Worm (Caenorhabditis elegans) whole organism, young adult: ENCODE measurements around the gene nlp-25.

Experiments used
- B0019.2 ChIP-seq: fragments of 200-800 bp; sonication (Bioruptor generic); conservative IDR thresholded peaks from 2 replicates; pipeline ENCODE4 v1.3.6; 2022; ENCODE audit warnings: missing genetic modification reagents, missing genetic modification characterization, missing compliant biosample characterization
- B0035.1 ChIP-seq: sonication (generic microtip); optimal IDR thresholded peaks from 2 replicates; lab custom pipeline; 2016; ENCODE audit warnings: missing genetic modification characterization, mild to moderate bottlenecking, missing compliant biosample characterization, missing genotype, missing genetic modification reagents
- C17E4.6 ChIP-seq: fragments of 200-800 bp; sonication (Bioruptor generic); IDR thresholded peaks from 2 replicates; pipeline ENCODE4 v1.3.6; 2022; ENCODE audit warnings: missing genetic modification reagents, missing genetic modification characterization, missing compliant biosample characterization
- F10E7.11 ChIP-seq: sonication (generic microtip); optimal IDR thresholded peaks from 2 replicates; lab custom pipeline; 2017; ENCODE audit warnings: mild to moderate bottlenecking, missing genetic modification characterization, moderate library complexity, missing compliant biosample characterization
- F37B4.10 ChIP-seq: fragments of 200-800 bp; sonication (Bioruptor generic); IDR thresholded peaks from 2 replicates; pipeline ENCODE4 v1.3.6; 2022; ENCODE audit warnings: missing genetic modification characterization, missing compliant biosample characterization
- F55B11.4 ChIP-seq: sonication (generic microtip); optimal IDR thresholded peaks from 2 replicates; lab custom pipeline; 2016; ENCODE audit warnings: missing compliant biosample characterization, missing genetic modification characterization, borderline replicate concordance; ENCODE audit not compliant: insufficient read depth
- F57A8.1 ChIP-seq: fragments of 200-800 bp; sonication (Bioruptor generic); optimal IDR thresholded peaks from 2 replicates; lab custom pipeline; 2018; ENCODE audit warnings: mild to moderate bottlenecking, missing genetic modification characterization, moderate library complexity, missing compliant biosample characterization
- Y56A3A.18 ChIP-seq: fragments of 200-800 bp; sonication (Bioruptor generic); IDR thresholded peaks from 2 replicates; pipeline ENCODE4 v1.3.6; 2022; ENCODE audit warnings: missing genetic modification reagents, missing genetic modification characterization, missing compliant biosample characterization
- Y79H2A.3 ChIP-seq: fragments of 200-800 bp; sonication (Bioruptor generic); conservative IDR thresholded peaks from 2 replicates; pipeline ENCODE4 v1.3.6; 2022; ENCODE audit warnings: missing genetic modification reagents, missing genetic modification characterization, missing compliant biosample characterization
- Y95B8A.8 ChIP-seq: fragments of 200-800 bp; sonication (Bioruptor generic); IDR thresholded peaks from 2 replicates; pipeline ENCODE4 v1.3.6; 2022; ENCODE audit warnings: missing genetic modification reagents, missing genetic modification characterization, missing compliant biosample characterization
- aptf-2 ChIP-seq: fragments of 200-800 bp; sonication (Bioruptor generic); conservative IDR thresholded peaks from 2 replicates; pipeline ENCODE4 v1.3.6; 2022; ENCODE audit warnings: missing genetic modification reagents, missing genetic modification characterization, missing compliant biosample characterization
- aptf-3 ChIP-seq: fragments of 200-800 bp; sonication (Bioruptor generic); IDR thresholded peaks from 2 replicates; pipeline ENCODE4 v1.3.6; 2022; ENCODE audit warnings: missing genetic modification characterization, missing compliant biosample characterization
- athp-1 ChIP-seq: sonication (generic microtip); optimal IDR thresholded peaks from 2 replicates; lab custom pipeline; 2017; ENCODE audit warnings: mild to moderate bottlenecking, missing genetic modification characterization, missing compliant biosample characterization
- attf-3 ChIP-seq: fragments of 200-800 bp; sonication (Bioruptor generic); conservative IDR thresholded peaks from 2 replicates; pipeline ENCODE4 v1.3.6; 2022; ENCODE audit warnings: missing genetic modification reagents, missing genetic modification characterization, missing compliant biosample characterization
- attf-5 ChIP-seq: fragments of 200-800 bp; sonication (Bioruptor generic); optimal IDR thresholded peaks from 2 replicates; lab custom pipeline; 2018; ENCODE audit warnings: mild to moderate bottlenecking, missing genetic modification characterization, missing compliant biosample characterization
- cebp-2 ChIP-seq: fragments of 200-800 bp; sonication (Bioruptor generic); IDR thresholded peaks from 2 replicates; pipeline ENCODE4 v1.3.6; 2022; ENCODE audit warnings: missing genetic modification characterization, missing compliant biosample characterization
- ceh-40 ChIP-seq: fragments of 200-800 bp; sonication (Bioruptor generic); IDR thresholded peaks from 2 replicates; pipeline ENCODE4 v1.3.6; 2022; ENCODE audit warnings: missing genetic modification characterization, missing compliant biosample characterization
- ceh-58 ChIP-seq: fragments of 200-800 bp; sonication (Bioruptor generic); IDR thresholded peaks from 2 replicates; pipeline ENCODE4 v1.3.6; 2022; ENCODE audit warnings: missing genetic modification characterization, missing compliant biosample characterization
- ceh-79 ChIP-seq: sonication (generic microtip); optimal IDR thresholded peaks from 2 replicates; lab custom pipeline; 2017; ENCODE audit warnings: mild to moderate bottlenecking, missing genetic modification characterization, missing compliant biosample characterization
- dox-1 ChIP-seq: fragments of 200-800 bp; sonication (Bioruptor generic); IDR thresholded peaks from 2 replicates; pipeline ENCODE4 v1.3.6; 2022; ENCODE audit warnings: missing genetic modification reagents, missing genetic modification characterization, missing compliant biosample characterization
- dpl-1 ChIP-seq: fragments of 150-350 bp; optimal IDR thresholded peaks from 2 replicates; lab custom pipeline; 2014; ENCODE audit warnings: missing biosample characterization, missing genetic modification reagents, missing genetic modification characterization
- gei-17 ChIP-seq: fragments of 200-800 bp; sonication (Bioruptor generic); optimal IDR thresholded peaks from 2 replicates; lab custom pipeline; 2018; ENCODE audit warnings: mild to moderate bottlenecking, missing genetic modification characterization, missing compliant biosample characterization
- him-1 ChIP-seq: sonication (generic microtip); optimal IDR thresholded peaks from 2 replicates; lab custom pipeline; 2016; ENCODE audit warnings: missing genotype, missing genetic modification reagents, missing genetic modification characterization, missing compliant biosample characterization
- hrde-1 ChIP-seq: sonication (generic microtip); optimal IDR thresholded peaks from 2 replicates; lab custom pipeline; 2016; ENCODE audit warnings: missing genetic modification characterization, mild to moderate bottlenecking, missing compliant biosample characterization, moderate library complexity, missing genotype, missing genetic modification reagents, borderline replicate concordance
- hsf-1 ChIP-seq: fragments of 200-800 bp; sonication (Bioruptor generic); IDR thresholded peaks from 2 replicates; pipeline ENCODE4 v1.3.6; 2022; ENCODE audit warnings: missing genetic modification reagents, missing genetic modification characterization, missing compliant biosample characterization
- lag-1 ChIP-seq: fragments of 200-800 bp; sonication (Bioruptor generic); IDR thresholded peaks from 2 replicates; pipeline ENCODE4 v1.3.6; 2022; ENCODE audit warnings: missing genetic modification reagents, missing genetic modification characterization, missing compliant biosample characterization
- let-607 ChIP-seq, 2 experiments: fragments of 200-800 bp in 1 of 2; sonication (Bioruptor generic) in 1 of 2; sonication (generic microtip) in 1 of 2; optimal IDR thresholded peaks; 2 replicates each; lab custom pipeline; 2016 to 2018; ENCODE audit warnings: mild to moderate bottlenecking in 2 of 2, missing compliant biosample characterization in 2 of 2, missing genetic modification characterization in 2 of 2, moderate library complexity in 2 of 2, missing genotype in 1 of 2
- lin-26 ChIP-seq: fragments of 200-800 bp; sonication (Bioruptor generic); IDR thresholded peaks from 2 replicates; pipeline ENCODE4 v1.3.6; 2022; ENCODE audit warnings: missing genetic modification reagents, missing genetic modification characterization, missing compliant biosample characterization
- lsl-1 ChIP-seq: fragments of 200-800 bp; sonication (Bioruptor generic); optimal IDR thresholded peaks from 2 replicates; lab custom pipeline; 2018; ENCODE audit warnings: mild to moderate bottlenecking, missing genetic modification characterization, moderate library complexity, missing compliant biosample characterization
- lsy-27 ChIP-seq: sonication (generic microtip); optimal IDR thresholded peaks from 2 replicates; lab custom pipeline; 2017; ENCODE audit warnings: missing genetic modification characterization, mild to moderate bottlenecking, missing compliant biosample characterization, antibody characterized with exemption, missing genotype, borderline replicate concordance; ENCODE audit not compliant: insufficient read depth
- mcd-1 ChIP-seq: fragments of 200-800 bp; sonication (Bioruptor generic); IDR thresholded peaks from 2 replicates; pipeline ENCODE4 v1.3.6; 2022; ENCODE audit warnings: missing genetic modification reagents, missing genetic modification characterization, missing compliant biosample characterization
- mel-28 ChIP-seq: sonication (generic microtip); optimal IDR thresholded peaks from 2 replicates; lab custom pipeline; 2016; ENCODE audit warnings: borderline replicate concordance, mild to moderate bottlenecking, missing genetic modification characterization, missing compliant biosample characterization
- mes-4 ChIP-seq: sonication (generic microtip); optimal IDR thresholded peaks from 2 replicates; lab custom pipeline; 2016; ENCODE audit warnings: missing genotype, missing genetic modification characterization, missing compliant biosample characterization
- nfya-1 ChIP-seq: sonication (generic microtip); optimal IDR thresholded peaks from 2 replicates; lab custom pipeline; 2017; ENCODE audit warnings: antibody characterized with exemption, missing compliant biosample characterization, missing genetic modification characterization, borderline replicate concordance; ENCODE audit not compliant: insufficient read depth
- nhr-120 ChIP-seq: fragments of 200-800 bp; sonication (Bioruptor generic); IDR thresholded peaks from 2 replicates; pipeline ENCODE4 v1.3.6; 2022; ENCODE audit warnings: missing genetic modification characterization, missing compliant biosample characterization
- nhr-90 ChIP-seq: sonication (generic microtip); optimal IDR thresholded peaks from 2 replicates; lab custom pipeline; 2016; ENCODE audit warnings: missing genotype, mild to moderate bottlenecking, missing genetic modification characterization, missing compliant biosample characterization
- pbrm-1 ChIP-seq: fragments of 200-800 bp; sonication (Bioruptor generic); IDR thresholded peaks from 2 replicates; pipeline ENCODE4 v1.3.6; 2022; ENCODE audit warnings: missing genetic modification reagents, missing genetic modification characterization, missing compliant biosample characterization
- pha-4 ChIP-seq: fragments of 150-350 bp; sonication (generic microtip); optimal IDR thresholded peaks from 2 replicates; lab custom pipeline; 2014; ENCODE audit warnings: missing biosample characterization, missing genetic modification reagents, missing genetic modification characterization
- snpc-1.1 ChIP-seq: sonication (generic microtip); optimal IDR thresholded peaks from 2 replicates; lab custom pipeline; 2017; ENCODE audit warnings: missing genetic modification characterization, mild to moderate bottlenecking, missing compliant biosample characterization, antibody characterized with exemption, moderate library complexity, missing genotype, missing genetic modification reagents; ENCODE audit not compliant: insufficient read depth
- snpc-1.3 ChIP-seq: sonication (generic microtip); optimal IDR thresholded peaks from 2 replicates; lab custom pipeline; 2017; ENCODE audit warnings: missing genetic modification characterization, mild to moderate bottlenecking, missing compliant biosample characterization, antibody characterized with exemption, moderate library complexity, missing genotype, missing genetic modification reagents; ENCODE audit not compliant: insufficient read depth
- snpc-4 ChIP-seq, 5 experiments: fragments of 150-350 bp in 1 of 5; sonication (generic microtip) in 4 of 5; optimal IDR thresholded peaks; 2 replicates each; lab custom pipeline; 2014 to 2018; ENCODE audit warnings: missing genetic modification characterization in 5 of 5, missing biosample characterization in 3 of 5, antibody characterized with exemption in 2 of 5, mild to moderate bottlenecking in 2 of 5, missing compliant biosample characterization in 2 of 5, missing genotype in 2 of 5, moderate library complexity in 2 of 5, missing genetic modification reagents in 1 of 5
- sptf-2 ChIP-seq: fragments of 200-800 bp; sonication (Bioruptor generic); optimal IDR thresholded peaks from 2 replicates; lab custom pipeline; 2018; ENCODE audit warnings: mild to moderate bottlenecking, missing genetic modification characterization, missing compliant biosample characterization
- unc-130 ChIP-seq: sonication (generic microtip); optimal IDR thresholded peaks from 2 replicates; lab custom pipeline; 2016; ENCODE audit warnings: missing genetic modification reagents, missing genetic modification characterization, missing compliant biosample characterization
- zim-3 ChIP-seq: sonication (generic microtip); optimal IDR thresholded peaks from 2 replicates; lab custom pipeline; 2017; ENCODE audit warnings: mild to moderate bottlenecking, missing genetic modification characterization, moderate library complexity, missing compliant biosample characterization
- ztf-25 ChIP-seq: fragments of 200-800 bp; sonication (Bioruptor generic); IDR thresholded peaks from 2 replicates; pipeline ENCODE4 v1.3.6; 2022; ENCODE audit warnings: missing genetic modification reagents, missing genetic modification characterization, missing compliant biosample characterization
- ztf-6 ChIP-seq: fragments of 200-800 bp; sonication (Bioruptor generic); IDR thresholded peaks from 2 replicates; pipeline ENCODE4 v1.3.6; 2022; ENCODE audit warnings: missing genetic modification reagents, missing genetic modification characterization, missing compliant biosample characterization

nlp-25 gene

DNA sequence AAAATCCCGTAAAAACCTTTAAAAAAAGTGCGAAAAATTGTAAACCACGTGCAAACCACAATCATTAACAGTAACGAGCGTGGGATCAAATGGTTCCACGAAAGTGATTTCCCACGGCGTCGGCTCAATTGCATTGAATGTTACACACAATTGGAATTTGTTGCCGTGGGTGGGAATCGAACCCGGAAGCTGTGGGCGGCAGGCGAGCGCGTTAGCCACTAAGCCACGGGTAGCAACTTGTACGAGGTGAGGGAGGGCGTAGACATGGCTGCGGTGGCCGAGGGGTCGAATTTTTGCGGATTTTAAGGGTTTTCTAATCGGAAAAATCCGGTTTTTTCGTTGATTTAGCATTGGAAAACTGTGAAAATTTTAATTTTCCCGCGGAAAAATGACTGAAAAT, 37.0 kb downstream of the nlp-25 start (continued):
- TF ChIP-seq ceh-40 (no peak), hrde-1 (tag; lab: Kevin White, UChicago) (peak; percentile 95), F57A8.1 (GFP tag; lab: Kevin White, UChicago) (no peak), ztf-6 (GFP tag; lab: Robert Waterston, UW) (0 out of 2 replicates have a peak, but pooled peaks have one; percentile 69), F37B4.10 (GFP tag; lab: Robert Waterston, UW) (peak; percentile 92; the same call in 1 of the 2 replicates), mel-28 (tag; lab: Kevin White, UChicago) (peak; percentile 52), F55B11.4 (tag; lab: Kevin White, UChicago) (no peak), B0035.1 (tag; lab: Kevin White, UChicago) (peak; percentile 77), athp-1 (peak; percentile 93), zim-3 (tag; lab: Kevin White, UChicago) (peak; percentile 86), lsl-1 (GFP tag; lab: Kevin White, UChicago) (peak; percentile 77), attf-3 (GFP tag; lab: Robert Waterston, UW) (peak; percentile 68), lsy-27 (tag; lab: Kevin White, UChicago) (peak; percentile 89), lag-1 (GFP tag; lab: Robert Waterston, UW) (peak; percentile 89), gei-17 (peak; percentile 71), snpc-4 (GFP tag; optimal IDR thresholded peaks at IDR 0.05; lab: Kevin White, UChicago) (peak; percentile 80), snpc-4 (tag; optimal IDR thresholded peaks at IDR 0.05; lab: Kevin White, UChicago) (peak; percentile 34 to 93 (median 83)), cebp-2 (GFP tag; lab: Robert Waterston, UW) (peak; percentile 92), ceh-79 (tag; lab: Kevin White, UChicago) (peak; percentile 93), ceh-58 (peak; percentile 90; the same call in 1 of the 2 replicates), nhr-120 (GFP tag; lab: Robert Waterston, UW) (peak; percentile 91; the same call in 1 of the 2 replicates), dpl-1 (peak; percentile 55), pbrm-1 (GFP tag; lab: Robert Waterston, UW) (peak; percentile 95), pha-4 (no peak), Y56A3A.18 (GFP tag; lab: Robert Waterston, UW) (peak; percentile 95), let-607 (tag; optimal IDR thresholded peaks at IDR 0.05; lab: Kevin White, UChicago) (peak; percentile 72 to 74), mes-4 (tag; lab: Kevin White, UChicago) (peak; percentile 94), him-1 (tag; lab: Kevin White, UChicago) (peak; percentile 84), Y79H2A.3 (GFP tag; lab: Robert Waterston, UW) (no peak), unc-130 (peak; percentile 88), sptf-2 (no peak), nfya-1 (tag; lab: Kevin White, UChicago) (no peak), C17E4.6 (GFP tag; lab: Robert Waterston, UW) (peak; percentile 79; the same call in 1 of the 2 replicates), aptf-3 (GFP tag; lab: Robert Waterston, UW) (peak; percentile 90; the same call in 1 of the 2 replicates), snpc-1.3 (tag; lab: Kevin White, UChicago) (peak; percentile 94), attf-5 (GFP tag; lab: Kevin White, UChicago) (peak; percentile 76), Y95B8A.8 (peak; percentile 81; the same call in 1 of the 2 replicates), dox-1 (no peak; the same call in 1 of the 2 replicates), hsf-1 (peak; percentile 78), aptf-2 (GFP tag; lab: Robert Waterston, UW) (peak; percentile 51; the same call in 1 of the 2 replicates), nhr-90 (tag; lab: Kevin White, UChicago) (peak; percentile 96), snpc-1.1 (tag; lab: Kevin White, UChicago) (peak; percentile 67), ztf-25 (GFP tag; lab: Robert Waterston, UW) (peak; percentile 89), lin-26 (GFP tag; lab: Robert Waterston, UW) (peak; percentile 92), mcd-1 (GFP tag; lab: Robert Waterston, UW) (peak; percentile 81), B0019.2 (GFP tag; lab: Robert Waterston, UW) (no peak; the same call in 1 of the 2 replicates), F10E7.11 (tag; lab: Kevin White, UChicago) (peak; percentile 88)
